Worm (Caenorhabditis elegans) whole organism, young adult: ENCODE data around the gene ZK550.6.

Source experiments
- B0019.2 ChIP-seq: fragments of 200-800 bp; sonication (Bioruptor generic); conservative IDR thresholded peaks from 2 replicates; pipeline ENCODE4 v1.3.6; 2022; ENCODE audit warnings: missing genetic modification reagents, missing genetic modification characterization, missing compliant biosample characterization
- B0035.1 ChIP-seq: sonication (generic microtip); optimal IDR thresholded peaks from 2 replicates; lab custom pipeline; 2016; ENCODE audit warnings: missing genetic modification characterization, mild to moderate bottlenecking, missing compliant biosample characterization, missing genotype, missing genetic modification reagents
- B0261.1 ChIP-seq: sonication (generic microtip); optimal IDR thresholded peaks from 2 replicates; lab custom pipeline; 2016; ENCODE audit warnings: mild to moderate bottlenecking, missing genetic modification characterization, moderate library complexity, missing compliant biosample characterization
- B0336.3 ChIP-seq: fragments of 200-800 bp; sonication (Bioruptor generic); IDR thresholded peaks from 2 replicates; pipeline ENCODE4 v1.3.6; 2022; ENCODE audit warnings: missing genetic modification characterization, missing compliant biosample characterization
- D2030.7 ChIP-seq: fragments of 200-800 bp; sonication (Bioruptor generic); IDR thresholded peaks from 2 replicates; pipeline ENCODE4 v1.3.6; 2022; ENCODE audit warnings: missing genetic modification reagents, missing genetic modification characterization, missing compliant biosample characterization
- F22D6.2 ChIP-seq: sonication (generic microtip); optimal IDR thresholded peaks from 2 replicates; lab custom pipeline; 2016; ENCODE audit warnings: mild to moderate bottlenecking, missing genetic modification characterization, missing compliant biosample characterization
- F33H1.4 ChIP-seq: fragments of 200-800 bp; sonication (Bioruptor generic); IDR thresholded peaks from 2 replicates; pipeline ENCODE4 v1.3.6; 2022; ENCODE audit warnings: missing genetic modification reagents, missing genetic modification characterization, missing compliant biosample characterization
- F37B4.10 ChIP-seq: fragments of 200-800 bp; sonication (Bioruptor generic); IDR thresholded peaks from 2 replicates; pipeline ENCODE4 v1.3.6; 2022; ENCODE audit warnings: missing genetic modification characterization, missing compliant biosample characterization
- F49E8.2 ChIP-seq: sonication (generic microtip); optimal IDR thresholded peaks from 3 replicates; lab custom pipeline; 2017; ENCODE audit warnings: missing genetic modification characterization, mild to moderate bottlenecking, missing compliant biosample characterization, antibody characterized with exemption, moderate library complexity; ENCODE audit not compliant: insufficient read depth
- F52B5.7 ChIP-seq: sonication (generic microtip); optimal IDR thresholded peaks from 2 replicates; lab custom pipeline; 2016; ENCODE audit warnings: mild to moderate bottlenecking, missing genetic modification characterization, missing compliant biosample characterization
- F57C9.4 ChIP-seq: sonication (generic microtip); optimal IDR thresholded peaks from 2 replicates; lab custom pipeline; 2017; ENCODE audit warnings: mild to moderate bottlenecking, missing genetic modification characterization, missing compliant biosample characterization
- K12H6.12 ChIP-seq: fragments of 200-800 bp; sonication (Bioruptor generic); optimal IDR thresholded peaks from 2 replicates; lab custom pipeline; 2018; ENCODE audit warnings: mild to moderate bottlenecking, missing genetic modification characterization, missing compliant biosample characterization
- Y53F4B.3 ChIP-seq: fragments of 200-800 bp; sonication (Bioruptor generic); IDR thresholded peaks from 2 replicates; pipeline ENCODE4 v1.3.6; 2022; ENCODE audit warnings: missing genetic modification reagents, missing genetic modification characterization, missing compliant biosample characterization
- Y67H2A.10 ChIP-seq: fragments of 200-800 bp; sonication (Bioruptor generic); conservative IDR thresholded peaks from 2 replicates; pipeline ENCODE4 v1.3.6; 2022; ENCODE audit warnings: missing genetic modification reagents, missing genetic modification characterization, missing compliant biosample characterization
- Y79H2A.3 ChIP-seq: fragments of 200-800 bp; sonication (Bioruptor generic); conservative IDR thresholded peaks from 2 replicates; pipeline ENCODE4 v1.3.6; 2022; ENCODE audit warnings: missing genetic modification reagents, missing genetic modification characterization, missing compliant biosample characterization
- akir-1 ChIP-seq: fragments of 200-800 bp; sonication (Bioruptor generic); optimal IDR thresholded peaks from 2 replicates; lab custom pipeline; 2018; ENCODE audit warnings: mild to moderate bottlenecking, missing genetic modification characterization, moderate library complexity, missing compliant biosample characterization
- ama-1 ChIP-seq, 3 experiments: fragments of 150-350 bp in 1 of 3; sonication (generic microtip) in 2 of 3; optimal IDR thresholded peaks; 2 replicates each; lab custom pipeline; 2014 to 2018; ENCODE audit warnings: missing biosample characterization in 2 of 3, missing genetic modification characterization in 2 of 3, missing genetic modification reagents in 2 of 3
- bed-1 ChIP-seq: fragments of 200-800 bp; sonication (Bioruptor generic); IDR thresholded peaks from 2 replicates; pipeline ENCODE4 v1.3.6; 2022; ENCODE audit warnings: missing genetic modification reagents, missing genetic modification characterization, missing compliant biosample characterization
- ccch-3 ChIP-seq: fragments of 200-800 bp; sonication (Bioruptor generic); optimal IDR thresholded peaks from 2 replicates; lab custom pipeline; 2018; ENCODE audit warnings: mild to moderate bottlenecking, missing genetic modification characterization, missing compliant biosample characterization
- cebp-2 ChIP-seq: fragments of 200-800 bp; sonication (Bioruptor generic); IDR thresholded peaks from 2 replicates; pipeline ENCODE4 v1.3.6; 2022; ENCODE audit warnings: missing genetic modification characterization, missing compliant biosample characterization
- ceh-100 ChIP-seq: fragments of 200-800 bp; sonication (Bioruptor generic); IDR thresholded peaks from 2 replicates; pipeline ENCODE4 v1.3.6; 2022; ENCODE audit warnings: missing genetic modification reagents, missing genetic modification characterization, missing compliant biosample characterization
- ceh-27 ChIP-seq: fragments of 200-800 bp; sonication (Bioruptor generic); optimal IDR thresholded peaks from 2 replicates; lab custom pipeline; 2018; ENCODE audit warnings: mild to moderate bottlenecking, missing genetic modification characterization, moderate library complexity, missing compliant biosample characterization
- ceh-40 ChIP-seq: fragments of 200-800 bp; sonication (Bioruptor generic); IDR thresholded peaks from 2 replicates; pipeline ENCODE4 v1.3.6; 2022; ENCODE audit warnings: missing genetic modification characterization, missing compliant biosample characterization
- efl-1 ChIP-seq: fragments of 150-350 bp; optimal IDR thresholded peaks from 2 replicates; lab custom pipeline; 2014; ENCODE audit warnings: missing biosample characterization, missing genetic modification reagents, missing genetic modification characterization
- egl-18 ChIP-seq: fragments of 200-800 bp; sonication (Bioruptor generic); IDR thresholded peaks from 2 replicates; pipeline ENCODE4 v1.3.6; 2022; ENCODE audit warnings: missing genetic modification reagents, missing genetic modification characterization, missing compliant biosample characterization
- egrh-3 ChIP-seq: fragments of 200-800 bp; sonication (Bioruptor generic); IDR thresholded peaks from 2 replicates; pipeline ENCODE4 v1.3.6; 2022; ENCODE audit warnings: missing genetic modification reagents, missing genetic modification characterization, missing compliant biosample characterization
- ekl-4 ChIP-seq: fragments of 200-800 bp; sonication (Bioruptor generic); IDR thresholded peaks from 2 replicates; pipeline ENCODE4 v1.3.6; 2022; ENCODE audit warnings: missing genetic modification reagents, missing genetic modification characterization, missing compliant biosample characterization
- hlh-12 ChIP-seq: sonication (generic microtip); optimal IDR thresholded peaks from 2 replicates; lab custom pipeline; 2016; ENCODE audit warnings: missing genetic modification characterization, missing compliant biosample characterization
- hmg-1.2 ChIP-seq: fragments of 200-800 bp; sonication (Bioruptor generic); IDR thresholded peaks from 2 replicates; pipeline ENCODE4 v1.3.6; 2022; ENCODE audit warnings: missing genetic modification reagents, missing genetic modification characterization, missing compliant biosample characterization
- hrde-1 ChIP-seq: sonication (generic microtip); optimal IDR thresholded peaks from 2 replicates; lab custom pipeline; 2016; ENCODE audit warnings: missing genetic modification characterization, mild to moderate bottlenecking, missing compliant biosample characterization, moderate library complexity, missing genotype, missing genetic modification reagents, borderline replicate concordance
- lin-26 ChIP-seq: fragments of 200-800 bp; sonication (Bioruptor generic); IDR thresholded peaks from 2 replicates; pipeline ENCODE4 v1.3.6; 2022; ENCODE audit warnings: missing genetic modification reagents, missing genetic modification characterization, missing compliant biosample characterization
- lin-40 ChIP-seq: sonication (generic microtip); optimal IDR thresholded peaks from 2 replicates; lab custom pipeline; 2016; ENCODE audit warnings: missing genetic modification characterization, mild to moderate bottlenecking, missing compliant biosample characterization, missing genotype, missing genetic modification reagents
- lin-54 ChIP-seq: fragments of 200-800 bp; sonication (Bioruptor generic); optimal IDR thresholded peaks from 2 replicates; lab custom pipeline; 2018; ENCODE audit warnings: mild to moderate bottlenecking, missing genetic modification characterization, missing compliant biosample characterization
- madf-3 ChIP-seq: fragments of 200-800 bp; sonication (Bioruptor generic); IDR thresholded peaks from 2 replicates; pipeline ENCODE4 v1.3.6; 2022; ENCODE audit warnings: missing genetic modification reagents, missing genetic modification characterization, missing compliant biosample characterization
- madf-8 ChIP-seq: fragments of 200-800 bp; sonication (Bioruptor generic); conservative IDR thresholded peaks from 2 replicates; pipeline ENCODE4 v1.3.6; 2022; ENCODE audit warnings: missing genetic modification reagents, missing genetic modification characterization, missing compliant biosample characterization
- mes-4 ChIP-seq: sonication (generic microtip); optimal IDR thresholded peaks from 2 replicates; lab custom pipeline; 2016; ENCODE audit warnings: missing genotype, missing genetic modification characterization, missing compliant biosample characterization
- nfyb-1 ChIP-seq: fragments of 200-800 bp; sonication (Bioruptor generic); IDR thresholded peaks from 2 replicates; pipeline ENCODE4 v1.3.6; 2022; ENCODE audit warnings: missing genetic modification reagents, missing genetic modification characterization, missing compliant biosample characterization
- nhr-120 ChIP-seq: fragments of 200-800 bp; sonication (Bioruptor generic); IDR thresholded peaks from 2 replicates; pipeline ENCODE4 v1.3.6; 2022; ENCODE audit warnings: missing genetic modification characterization, missing compliant biosample characterization
- nhr-80 ChIP-seq: sonication (generic microtip); optimal IDR thresholded peaks from 2 replicates; lab custom pipeline; 2016; ENCODE audit warnings: missing genetic modification characterization, missing compliant biosample characterization
- pbrm-1 ChIP-seq: fragments of 200-800 bp; sonication (Bioruptor generic); IDR thresholded peaks from 2 replicates; pipeline ENCODE4 v1.3.6; 2022; ENCODE audit warnings: missing genetic modification reagents, missing genetic modification characterization, missing compliant biosample characterization
- sea-2 ChIP-seq: fragments of 200-800 bp; sonication (Bioruptor generic); IDR thresholded peaks from 2 replicates; pipeline ENCODE4 v1.3.6; 2022; ENCODE audit warnings: missing genetic modification characterization, missing compliant biosample characterization
- snpc-4 ChIP-seq, 5 experiments: fragments of 150-350 bp in 1 of 5; sonication (generic microtip) in 4 of 5; optimal IDR thresholded peaks; 2 replicates each; lab custom pipeline; 2014 to 2018; ENCODE audit warnings: missing genetic modification characterization in 5 of 5, missing biosample characterization in 3 of 5, antibody characterized with exemption in 2 of 5, mild to moderate bottlenecking in 2 of 5, missing compliant biosample characterization in 2 of 5, missing genotype in 2 of 5, moderate library complexity in 2 of 5, missing genetic modification reagents in 1 of 5
- tbx-9 ChIP-seq: sonication (generic microtip); optimal IDR thresholded peaks from 2 replicates; lab custom pipeline; 2016; ENCODE audit warnings: borderline replicate concordance, missing genetic modification characterization, inconsistent platforms, missing compliant biosample characterization
- unc-130 ChIP-seq: sonication (generic microtip); optimal IDR thresholded peaks from 2 replicates; lab custom pipeline; 2016; ENCODE audit warnings: missing genetic modification reagents, missing genetic modification characterization, missing compliant biosample characterization
- xnd-1 ChIP-seq: sonication (generic microtip); optimal IDR thresholded peaks from 2 replicates; lab custom pipeline; 2016; ENCODE audit warnings: missing genotype, missing genetic modification reagents, missing genetic modification characterization, missing compliant biosample characterization
- zfh-2 ChIP-seq: fragments of 200-800 bp; sonication (Bioruptor generic); conservative IDR thresholded peaks from 2 replicates; pipeline ENCODE4 v1.3.6; 2022; ENCODE audit warnings: missing genetic modification reagents, missing genetic modification characterization, missing compliant biosample characterization
- zim-3 ChIP-seq: sonication (generic microtip); optimal IDR thresholded peaks from 2 replicates; lab custom pipeline; 2017; ENCODE audit warnings: mild to moderate bottlenecking, missing genetic modification characterization, moderate library complexity, missing compliant biosample characterization
- ztf-18 ChIP-seq: sonication (generic microtip); optimal IDR thresholded peaks from 2 replicates; lab custom pipeline; 2016; ENCODE audit warnings: missing genotype, mild to moderate bottlenecking, missing genetic modification characterization, missing compliant biosample characterization

ZK550.6 gene

ce11 chrIV:17278363-17278762, 16.1 kb upstream of the ZK550.6 start (continued):
- TF ChIP-seq hlh-12 (tag; lab: Kevin White, UChicago) = no peak
- TF ChIP-seq lin-54 (GFP tag; lab: Kevin White, UChicago) = peak; percentile 93
- no peak for TF ChIP-seq F37B4.10 (GFP tag; lab: Robert Waterston, UW)
- TF ChIP-seq K12H6.12 (tag; lab: Kevin White, UChicago) = peak; percentile 99
- TF ChIP-seq D2030.7 (GFP tag; lab: Robert Waterston, UW) = peak; percentile 99
- peak; percentile 99 for TF ChIP-seq lin-40 (tag; lab: Kevin White, UChicago)
- peak; percentile 71; the same call in 1 of the 2 replicates for TF ChIP-seq ceh-40 (GFP tag; lab: Robert Waterston, UW)
- TF ChIP-seq ceh-27 (GFP tag; lab: Kevin White, UChicago) = peak; percentile 96
- peak; percentile 65 for TF ChIP-seq efl-1 (GFP tag; lab: Kevin White, UChicago)
- peak; percentile 79 for TF ChIP-seq snpc-4 (GFP tag; optimal IDR thresholded peaks at IDR 0.05; lab: Kevin White, UChicago)
- TF ChIP-seq snpc-4 (tag; optimal IDR thresholded peaks at IDR 0.05; lab: Kevin White, UChicago) = peak; percentile 82 to 94 (median 86)
- peak; percentile 93 for TF ChIP-seq B0336.3 (GFP tag; lab: Robert Waterston, UW)
- TF ChIP-seq lin-26 (GFP tag; lab: Robert Waterston, UW) = peak; percentile 68
- TF ChIP-seq ama-1 (optimal IDR thresholded peaks at IDR 0.05; lab: Kevin White, UChicago) = peak; percentile 44
- TF ChIP-seq ama-1 (GFP tag; optimal IDR thresholded peaks at IDR 0.05; lab: Kevin White, UChicago) = peak in 1 of 2 experiments; percentile 74
- peak; percentile 78 for TF ChIP-seq ztf-18 (tag; lab: Kevin White, UChicago)
- TF ChIP-seq mes-4 (tag; lab: Kevin White, UChicago) = no peak
- TF ChIP-seq ccch-3 = peak; percentile 76
- peak; percentile 94 for TF ChIP-seq madf-3
- peak; percentile 80 for TF ChIP-seq B0019.2 (GFP tag; lab: Robert Waterston, UW)
- 0 out of 2 replicates have a peak, but pooled peaks have one; percentile 31 for TF ChIP-seq zfh-2 (GFP tag; lab: Robert Waterston, UW)
- peak; percentile 35 for TF ChIP-seq tbx-9 (tag; lab: Kevin White, UChicago)
- peak; percentile 49 for TF ChIP-seq nhr-80
- TF ChIP-seq nfyb-1 = peak; percentile 95
- TF ChIP-seq bed-1 (GFP tag; lab: Robert Waterston, UW) = no peak
- peak; percentile 97 for TF ChIP-seq Y67H2A.10
- TF ChIP-seq F52B5.7 (tag; lab: Kevin White, UChicago) = peak; percentile 93
- peak; percentile 74 for TF ChIP-seq hrde-1 (tag; lab: Kevin White, UChicago)
- TF ChIP-seq ceh-100 (GFP tag; lab: Robert Waterston, UW) = peak; percentile 81
- peak; percentile 88 for TF ChIP-seq egrh-3 (GFP tag; lab: Robert Waterston, UW)
- peak; percentile 92 for TF ChIP-seq Y79H2A.3 (GFP tag; lab: Robert Waterston, UW)
- peak; percentile 73; the same call in 1 of the 2 replicates for TF ChIP-seq sea-2 (GFP tag; lab: Robert Waterston, UW)
- peak; percentile 88 for TF ChIP-seq F49E8.2 (tag; lab: Kevin White, UChicago)
- peak; percentile 85 for TF ChIP-seq F22D6.2 (tag; lab: Kevin White, UChicago)
- TF ChIP-seq nhr-120 (GFP tag; lab: Robert Waterston, UW) = no peak
- TF ChIP-seq unc-130 (GFP tag; lab: Kevin White, UChicago) = peak; percentile 83
- 0 out of 2 replicates have a peak, but pooled peaks have one; percentile 77 for TF ChIP-seq cebp-2 (GFP tag; lab: Robert Waterston, UW)
- peak; percentile 61 for TF ChIP-seq madf-8 (GFP tag; lab: Robert Waterston, UW)
- TF ChIP-seq Y53F4B.3 (GFP tag; lab: Robert Waterston, UW) = no peak
- TF ChIP-seq pbrm-1 (GFP tag; lab: Robert Waterston, UW) = peak; percentile 98
- TF ChIP-seq F57C9.4 (tag; lab: Kevin White, UChicago) = no peak
- TF ChIP-seq xnd-1 = peak; percentile 57
- TF ChIP-seq F33H1.4 (GFP tag; lab: Robert Waterston, UW) = peak; percentile 73
- TF ChIP-seq akir-1 (GFP tag; lab: Kevin White, UChicago) = peak; percentile 1
- TF ChIP-seq hmg-1.2 (GFP tag; lab: Robert Waterston, UW) = peak; percentile 91
- TF ChIP-seq egl-18 (GFP tag; lab: Robert Waterston, UW) = peak; percentile 88
- peak; percentile 97 for TF ChIP-seq ekl-4 (GFP tag; lab: Robert Waterston, UW)
- peak; percentile 91 for TF ChIP-seq B0035.1 (tag; lab: Kevin White, UChicago)
- TF ChIP-seq zim-3 (tag; lab: Kevin White, UChicago) = peak; percentile 95
- TF ChIP-seq B0261.1 (tag; lab: Kevin White, UChicago) = peak; percentile 42
